Worm (Caenorhabditis elegans): ENCODE results near the gene wrt-7.

ce11 chrV:15323417-15323816, 13.9 kb downstream of the wrt-7 start:
- TF ChIP-seq cog-1 (tag; optimal IDR thresholded peaks at IDR 0.05) (no peak), T22C8.4 (GFP tag; IDR thresholded peaks at IDR 0.05) (no peak), flt-1 (GFP tag; IDR thresholded peaks at IDR 0.05) (no peak), klf-2 (GFP tag; conservative IDR thresholded peaks at IDR 0.05) (no peak), ref-1 (GFP tag; conservative IDR thresholded peaks at IDR 0.05) (no peak), tab-1 (GFP tag; IDR thresholded peaks at IDR 0.05) (no peak), ztf-23 (GFP tag; IDR thresholded peaks at IDR 0.05) (no peak), ztf-29 (GFP tag; IDR thresholded peaks at IDR 0.05) (no peak)

Data from whole organism, midembryonic.